Fruit fly (Drosophila melanogaster) whole organism, embryonic: ENCODE data around the gene EloB.
A peak's percentile ranks its signal among the peaks of the same experiment; 100 is the strongest.

Source experiments
- Abd-B ChIP-seq: fragments of 200-800 bp; sonication (Bioruptor generic); optimal IDR thresholded peaks from 2 replicates; lab custom pipeline; 2018; ENCODE audit warnings: missing biosample characterization, mild to moderate bottlenecking, missing genetic modification characterization, moderate library complexity
- BtbVII ChIP-seq: fragments of 200-800 bp; sonication (Bioruptor generic); optimal IDR thresholded peaks from 3 replicates; lab custom pipeline; 2017; ENCODE audit warnings: missing biosample characterization, mild to moderate bottlenecking, missing genetic modification characterization
- CG10543 ChIP-seq: fragments of 200-800 bp; sonication (Bioruptor generic); optimal IDR thresholded peaks from 3 replicates; lab custom pipeline; 2017; ENCODE audit warnings: missing biosample characterization, mild to moderate bottlenecking, missing genetic modification characterization, moderate library complexity
- CG12299 ChIP-seq: fragments of 200-800 bp; sonication (Bioruptor generic); optimal IDR thresholded peaks from 2 replicates; lab custom pipeline; 2018; ENCODE audit warnings: missing biosample characterization, mild to moderate bottlenecking, missing genetic modification characterization
- CG12391 ChIP-seq: fragments of 200-800 bp; sonication (Bioruptor generic); optimal IDR thresholded peaks from 3 replicates; lab custom pipeline; 2018; ENCODE audit warnings: missing biosample characterization, mild to moderate bottlenecking, missing genetic modification characterization, moderate library complexity
- CG13894 ChIP-seq: fragments of 200-800 bp; sonication (Bioruptor generic); optimal IDR thresholded peaks from 3 replicates; lab custom pipeline; 2018; ENCODE audit warnings: missing biosample characterization, mild to moderate bottlenecking, missing genetic modification characterization, moderate library complexity
- CG14965 ChIP-seq: fragments of 200-800 bp; sonication (Bioruptor generic); optimal IDR thresholded peaks from 2 replicates; lab custom pipeline; 2016; ENCODE audit warnings: missing biosample characterization, missing genetic modification characterization, borderline replicate concordance
- CG17186 ChIP-seq: fragments of 200-800 bp; sonication (Bioruptor generic); optimal IDR thresholded peaks from 3 replicates; lab custom pipeline; 2017; ENCODE audit warnings: missing biosample characterization, missing genetic modification reagents, missing genetic modification characterization
- CG2889 ChIP-seq: fragments of 200-800 bp; sonication (Bioruptor generic); IDR thresholded peaks from 3 replicates; pipeline ENCODE4 v1.3.6; 2022; ENCODE audit warnings: missing biosample characterization, missing genetic modification characterization
- CG30403 ChIP-seq: fragments of 200-800 bp; sonication (Bioruptor generic); optimal IDR thresholded peaks from 3 replicates; lab custom pipeline; 2016; ENCODE audit warnings: missing biosample characterization, missing genetic modification characterization
- CG30431 ChIP-seq: fragments of 200-800 bp; sonication (Bioruptor generic); optimal IDR thresholded peaks from 2 replicates; lab custom pipeline; 2017; ENCODE audit warnings: missing biosample characterization, missing genetic modification characterization
- CG31441 ChIP-seq: fragments of 200-800 bp; sonication (Bioruptor generic); IDR thresholded peaks from 2 replicates; pipeline ENCODE4 v1.3.6; 2022; ENCODE audit warnings: missing biosample characterization, missing genetic modification characterization
- CG33213 ChIP-seq: fragments of 200-800 bp; sonication (Bioruptor generic); optimal IDR thresholded peaks from 3 replicates; lab custom pipeline; 2016; ENCODE audit warnings: missing biosample characterization, missing genetic modification characterization
- CG34376 ChIP-seq: fragments of 200-800 bp; sonication (Bioruptor generic); optimal IDR thresholded peaks from 2 replicates; lab custom pipeline; 2018; ENCODE audit warnings: missing biosample characterization, mild to moderate bottlenecking, missing genetic modification characterization
- CG6683 ChIP-seq: fragments of 200-800 bp; sonication (Bioruptor generic); optimal IDR thresholded peaks from 2 replicates; lab custom pipeline; 2017; ENCODE audit warnings: missing biosample characterization, mild to moderate bottlenecking, missing genetic modification characterization, missing genetic modification reagents
- CG7987 ChIP-seq: fragments of 200-800 bp; sonication (Bioruptor generic); optimal IDR thresholded peaks from 2 replicates; lab custom pipeline; 2018; ENCODE audit warnings: missing biosample characterization, mild to moderate bottlenecking, missing genetic modification characterization, moderate library complexity
- CG8765 ChIP-seq: fragments of 200-800 bp; sonication (Bioruptor generic); IDR thresholded peaks from 2 replicates; pipeline ENCODE4 v1.3.6; 2022; ENCODE audit warnings: missing biosample characterization, missing genetic modification characterization
- D ChIP-seq, 2 experiments: fragments of 200-800 bp in 1 of 2; fragments of >200 bp in 1 of 2; sonication (Bioruptor generic) in 1 of 2; optimal IDR thresholded peaks; 2 replicates in 1 of 2; 3 replicates in 1 of 2; lab custom pipeline; 2017; ENCODE audit warnings: mild to moderate bottlenecking in 1 of 2, missing biosample characterization in 1 of 2, missing genetic modification characterization in 1 of 2, missing genetic modification reagents in 1 of 2
- D19A ChIP-seq: fragments of 200-800 bp; optimal IDR thresholded peaks from 3 replicates; lab custom pipeline; 2019; ENCODE audit warnings: missing biosample characterization, mild to moderate bottlenecking, missing genetic modification characterization, moderate library complexity
- Ets97D ChIP-seq: fragments of 200-800 bp; sonication (Bioruptor generic); optimal IDR thresholded peaks from 3 replicates; lab custom pipeline; 2016; ENCODE audit warnings: missing biosample characterization, missing genetic modification characterization
- HHEX ChIP-seq: fragments of 200-800 bp; sonication (Bioruptor generic); optimal IDR thresholded peaks from 3 replicates; lab custom pipeline; 2017; ENCODE audit warnings: missing biosample characterization, mild to moderate bottlenecking, missing genetic modification characterization, missing genetic modification reagents
- Med ChIP-seq: fragments of 200-800 bp; sonication (Bioruptor generic); peaks from one replicate; lab custom pipeline; 2016; ENCODE audit warnings: missing biosample characterization, missing genetic modification characterization, mild to moderate bottlenecking, inconsistent platforms, moderate library complexity
- NC2β ChIP-seq: fragments of 200-800 bp; sonication (Bioruptor generic); optimal IDR thresholded peaks from 2 replicates; lab custom pipeline; 2016; ENCODE audit warnings: missing biosample characterization, missing genetic modification characterization
- PHDP ChIP-seq: fragments of 200-800 bp; sonication (Bioruptor generic); optimal IDR thresholded peaks from 3 replicates; lab custom pipeline; 2018; ENCODE audit warnings: missing biosample characterization, mild to moderate bottlenecking, missing genetic modification characterization, moderate library complexity
- Vsx1 ChIP-seq: fragments of 200-800 bp; sonication (Bioruptor generic); optimal IDR thresholded peaks from 2 replicates; lab custom pipeline; 2017; ENCODE audit warnings: missing biosample characterization, mild to moderate bottlenecking, missing genetic modification characterization, missing genetic modification reagents
- ase ChIP-seq: fragments of 200-800 bp; sonication (Bioruptor generic); IDR thresholded peaks from 3 replicates; pipeline ENCODE4 v1.3.6; 2022; ENCODE audit warnings: missing biosample characterization, missing genetic modification characterization
- az2 ChIP-seq: fragments of 200-800 bp; sonication (Bioruptor generic); optimal IDR thresholded peaks from 3 replicates; lab custom pipeline; 2016; ENCODE audit warnings: missing biosample characterization, missing genetic modification characterization
- bcd ChIP-seq: fragments of 200-800 bp; sonication (Bioruptor generic); optimal IDR thresholded peaks from 2 replicates; lab custom pipeline; 2017; ENCODE audit warnings: missing biosample characterization, mild to moderate bottlenecking, missing genetic modification characterization
- cas ChIP-seq: fragments of 200-800 bp; sonication (Bioruptor generic); IDR thresholded peaks from 2 replicates; pipeline ENCODE4 v1.3.6; 2022; ENCODE audit warnings: missing biosample characterization, missing genetic modification characterization
- ci ChIP-seq: fragments of 200-800 bp; sonication (Bioruptor generic); IDR thresholded peaks from 3 replicates; pipeline ENCODE4 v1.3.6; 2022; ENCODE audit warnings: missing biosample characterization, missing genetic modification characterization
- croc ChIP-seq: fragments of 200-800 bp; sonication (Bioruptor generic); conservative IDR thresholded peaks from 3 replicates; pipeline ENCODE4 v1.3.6; 2022; ENCODE audit warnings: missing biosample characterization, missing genetic modification characterization
- ftz-f1 ChIP-seq: fragments of 200-800 bp; sonication (Bioruptor generic); optimal IDR thresholded peaks from 2 replicates; lab custom pipeline; 2016; ENCODE audit warnings: missing biosample characterization, missing genetic modification characterization
- gsb ChIP-seq: fragments of 200-800 bp; sonication (Bioruptor generic); IDR thresholded peaks from 2 replicates; pipeline ENCODE4 v1.3.6; 2022; ENCODE audit warnings: missing biosample characterization, missing genetic modification characterization
- gsb-n ChIP-seq: fragments of 200-800 bp; sonication (Bioruptor generic); optimal IDR thresholded peaks from 3 replicates; lab custom pipeline; 2018; ENCODE audit warnings: missing biosample characterization, mild to moderate bottlenecking, missing genetic modification characterization
- hkb ChIP-seq, 2 experiments: fragments of 200-800 bp in 1 of 2; fragments of >200 bp in 1 of 2; sonication (Bioruptor generic) in 1 of 2; IDR thresholded peaks in 1 of 2; optimal IDR thresholded peaks in 1 of 2; 2 replicates each; pipeline versions ENCODE4 v1.3.6 to Lab custom; 2017 to 2022; ENCODE audit warnings: missing biosample characterization in 1 of 2, missing genetic modification characterization in 1 of 2
- nerfin-2 ChIP-seq: fragments of 200-800 bp; sonication (Bioruptor generic); IDR thresholded peaks from 2 replicates; pipeline ENCODE4 v1.3.6; 2022; ENCODE audit warnings: missing biosample characterization, missing genetic modification characterization; ENCODE audit not compliant: partially characterized antibody
- oc ChIP-seq: fragments of 200-800 bp; sonication (Bioruptor generic); optimal IDR thresholded peaks from 2 replicates; lab custom pipeline; 2018; ENCODE audit warnings: missing biosample characterization, mild to moderate bottlenecking, missing genetic modification characterization, moderate library complexity
- onecut ChIP-seq: fragments of 200-800 bp; sonication (Bioruptor generic); IDR thresholded peaks from 2 replicates; pipeline ENCODE4 v1.3.6; 2022; ENCODE audit warnings: missing biosample characterization, missing genetic modification characterization
- pb ChIP-seq: fragments of 200-800 bp; sonication (Bioruptor generic); optimal IDR thresholded peaks from 3 replicates; lab custom pipeline; 2016; ENCODE audit warnings: missing biosample characterization, missing genetic modification characterization
- repo ChIP-seq: fragments of 200-800 bp; sonication (Bioruptor generic); optimal IDR thresholded peaks from 2 replicates; lab custom pipeline; 2016; ENCODE audit warnings: missing biosample characterization, missing genetic modification characterization
- sob ChIP-seq: fragments of 200-800 bp; sonication (Bioruptor generic); IDR thresholded peaks from 2 replicates; pipeline ENCODE4 v1.3.6; 2022; ENCODE audit warnings: missing biosample characterization, missing genetic modification characterization
- stwl ChIP-seq: fragments of 200-800 bp; sonication (Bioruptor generic); optimal IDR thresholded peaks from 3 replicates; lab custom pipeline; 2018; ENCODE audit warnings: missing biosample characterization, mild to moderate bottlenecking, missing genetic modification characterization, moderate library complexity
- tna ChIP-seq: fragments of 200-800 bp; sonication (Bioruptor generic); IDR thresholded peaks from 2 replicates; pipeline ENCODE4 v1.3.6; 2022; ENCODE audit warnings: missing biosample characterization, missing genetic modification characterization; ENCODE audit not compliant: partially characterized antibody
- toy ChIP-seq: fragments of 200-800 bp; sonication (Bioruptor generic); IDR thresholded peaks from 2 replicates; pipeline ENCODE4 v1.3.6; 2022; ENCODE audit warnings: missing biosample characterization, missing genetic modification characterization
- wdn ChIP-seq: fragments of 200-800 bp; sonication (Bioruptor generic); IDR thresholded peaks from 2 replicates; pipeline ENCODE4 v1.3.6; 2022; ENCODE audit warnings: missing biosample characterization, missing genetic modification characterization
- z ChIP-seq: fragments of 200-800 bp; sonication (Bioruptor generic); IDR thresholded peaks from 3 replicates; pipeline ENCODE4 v1.3.6; 2022; ENCODE audit warnings: missing biosample characterization, missing genetic modification characterization
- zf30C ChIP-seq: fragments of 200-800 bp; sonication (Bioruptor generic); optimal IDR thresholded peaks from 3 replicates; lab custom pipeline; 2018; ENCODE audit warnings: missing biosample characterization, mild to moderate bottlenecking, missing genetic modification characterization

Gene EloB

dm6 chr3R:20550632-20551486 is 28.8 kb downstream of the EloB start (continued):
- TF ChIP-seq Vsx1 (peak; percentile 54), CG8765 (no peak), CG14965 (peak; percentile 66), CG17186 (GFP tag; lab: Kevin White, UChicago) (peak; percentile 72), ase (GFP tag; lab: Robert Waterston, UW) (0 out of 3 replicates have a peak, but pooled peaks have one; percentile 11), ftz-f1 (peak; percentile 27), BtbVII (GFP tag; lab: Kevin White, UChicago) (peak; percentile 81), gsb-n (tag; lab: Kevin White, UChicago) (peak; percentile 63), nerfin-2 (GFP tag; lab: Robert Waterston, UW) (peak; percentile 92), CG12299 (tag; lab: Kevin White, UChicago) (peak; percentile 86), CG33213 (GFP tag; lab: Kevin White, UChicago) (peak; percentile 46), pb (peak; percentile 32), onecut (GFP tag; lab: Robert Waterston, UW) (peak; percentile 79), CG10543 (GFP tag; lab: Kevin White, UChicago) (peak; percentile 89), CG13894 (peak; percentile 63), CG7987 (GFP tag; lab: Kevin White, UChicago) (peak; percentile 98), D (optimal IDR thresholded peaks at IDR 0.05; lab: Kevin White, UChicago) (no peak), D (GFP tag; optimal IDR thresholded peaks at IDR 0.05; lab: Kevin White, UChicago) (peak; percentile 50), ci (GFP tag; lab: Robert Waterston, UW) (peak; percentile 87), CG12391 (tag; lab: Kevin White, UChicago) (peak; percentile 1), z (GFP tag; lab: Robert Waterston, UW) (no peak), CG34376 (peak; percentile 85), zf30C (GFP tag; lab: Kevin White, UChicago) (no peak), sob (GFP tag; lab: Robert Waterston, UW) (peak; percentile 66), oc (tag; lab: Kevin White, UChicago) (peak; percentile 63), CG30403 (no peak), gsb (GFP tag; lab: Robert Waterston, UW) (peak; percentile 36; the same call in 1 of the 2 replicates), CG31441 (no peak; the same call in 1 of the 2 replicates), HHEX (GFP tag; lab: Kevin White, UChicago) (peak; percentile 90), Med (peak; percentile 94), repo (GFP tag; lab: Kevin White, UChicago) (peak; percentile 42), hkb (optimal IDR thresholded peaks at IDR 0.05; lab: Kevin White, UChicago) (no peak), hkb (GFP tag; IDR thresholded peaks at IDR 0.05; lab: Robert Waterston, UW) (peak; percentile 83), toy (no peak), bcd (GFP tag; lab: Kevin White, UChicago) (peak; percentile 47), D19A (tag; lab: Kevin White, UChicago) (peak; percentile 16), az2 (GFP tag; lab: Kevin White, UChicago) (no peak), cas (GFP tag; lab: Robert Waterston, UW) (no peak; the same call in 1 of the 2 replicates), tna (GFP tag; lab: Robert Waterston, UW) (peak; percentile 94), PHDP (tag; lab: Kevin White, UChicago) (peak; percentile 80), CG6683 (peak; percentile 68), CG2889 (GFP tag; lab: Robert Waterston, UW) (0 out of 3 replicates have a peak, but pooled peaks have one; percentile 41), croc (GFP tag; lab: Robert Waterston, UW) (no peak), NC2β (GFP tag; lab: Kevin White, UChicago) (peak; percentile 40), Ets97D (GFP tag; lab: Kevin White, UChicago) (no peak), wdn (GFP tag; lab: Robert Waterston, UW) (no peak), Abd-B (GFP tag; lab: Kevin White, UChicago) (no peak), stwl (tag; lab: Kevin White, UChicago) (peak; percentile 29), CG30431 (GFP tag; lab: Kevin White, UChicago) (peak; percentile 17)
